Fruit fly (Drosophila melanogaster) whole organism, prepupa: ENCODE measurements around the gene ru.
A peak's percentile ranks its signal among the peaks of the same experiment; 100 is the strongest.

Source experiments
- CG10631 ChIP-seq: fragments of 200-800 bp; sonication (Bioruptor generic); optimal IDR thresholded peaks from 2 replicates; lab custom pipeline; 2016; ENCODE audit warnings: missing biosample characterization, missing genetic modification characterization
- CG15336 ChIP-seq: fragments of 200-800 bp; sonication (Bioruptor generic); IDR thresholded peaks from 2 replicates; pipeline ENCODE4 v1.3.6; 2022; ENCODE audit warnings: missing biosample characterization, missing genetic modification characterization
- CG16779 ChIP-seq: fragments of 200-800 bp; sonication (Bioruptor generic); optimal IDR thresholded peaks from 3 replicates; lab custom pipeline; 2017; ENCODE audit warnings: missing biosample characterization, mild to moderate bottlenecking, missing genetic modification characterization
- CG3032 ChIP-seq: fragments of 200-800 bp; optimal IDR thresholded peaks from 2 replicates; lab custom pipeline; 2019; ENCODE audit warnings: missing biosample characterization, mild to moderate bottlenecking, missing genetic modification characterization, moderate library complexity
- CG31627 ChIP-seq: fragments of 200-800 bp; sonication (Bioruptor generic); optimal IDR thresholded peaks from 3 replicates; lab custom pipeline; 2016; ENCODE audit warnings: missing biosample characterization, missing genetic modification characterization
- CG3919 ChIP-seq: fragments of 200-800 bp; sonication (Bioruptor generic); optimal IDR thresholded peaks from 3 replicates; lab custom pipeline; 2016; ENCODE audit warnings: missing biosample characterization, missing genetic modification characterization
- CG4318 ChIP-seq: fragments of 200-800 bp; sonication (Bioruptor generic); optimal IDR thresholded peaks from 3 replicates; lab custom pipeline; 2017; ENCODE audit warnings: missing biosample characterization, mild to moderate bottlenecking, missing genetic modification characterization
- CG6163 ChIP-seq: fragments of 200-800 bp; sonication (Bioruptor generic); IDR thresholded peaks from 3 replicates; pipeline ENCODE4 v1.3.6; 2022; ENCODE audit warnings: missing biosample characterization, missing genetic modification characterization
- CG6792 ChIP-seq: fragments of 200-800 bp; sonication (Bioruptor generic); optimal IDR thresholded peaks from 3 replicates; lab custom pipeline; 2016; ENCODE audit warnings: missing biosample characterization, missing genetic modification characterization
- CG6854 ChIP-seq: fragments of 200-800 bp; sonication (Bioruptor generic); optimal IDR thresholded peaks from 2 replicates; lab custom pipeline; 2017; ENCODE audit warnings: missing biosample characterization, mild to moderate bottlenecking, missing genetic modification characterization
- CG7368 ChIP-seq: fragments of 200-800 bp; sonication (Bioruptor generic); optimal IDR thresholded peaks from 3 replicates; lab custom pipeline; 2016; ENCODE audit warnings: missing biosample characterization, missing genetic modification characterization
- CG8119 ChIP-seq: fragments of 200-800 bp; sonication (Bioruptor generic); IDR thresholded peaks from 3 replicates; pipeline ENCODE4 v1.3.6; 2022; ENCODE audit warnings: missing biosample characterization, missing genetic modification characterization
- CG8319 ChIP-seq: fragments of 200-800 bp; sonication (Bioruptor generic); optimal IDR thresholded peaks from 3 replicates; lab custom pipeline; 2016; ENCODE audit warnings: missing biosample characterization, missing genetic modification characterization
- CG8632 ChIP-seq: fragments of 200-800 bp; sonication (Bioruptor generic); optimal IDR thresholded peaks from 3 replicates; lab custom pipeline; 2016; ENCODE audit warnings: missing biosample characterization, missing genetic modification characterization
- CG9139 ChIP-seq: fragments of 200-800 bp; sonication (Bioruptor generic); optimal IDR thresholded peaks from 3 replicates; lab custom pipeline; 2017; ENCODE audit warnings: missing biosample characterization, mild to moderate bottlenecking, missing genetic modification characterization
- Eip78C ChIP-seq: fragments of 200-800 bp; sonication (Bioruptor generic); peaks from one replicate; lab custom pipeline; 2016; ENCODE audit warnings: missing biosample characterization, missing genetic modification characterization
- Eip93F ChIP-seq: fragments of 200-800 bp; sonication (Bioruptor generic); optimal IDR thresholded peaks from 2 replicates; lab custom pipeline; 2016; ENCODE audit warnings: missing biosample characterization, mild to moderate bottlenecking, missing genetic modification characterization
- Ets96B ChIP-seq: fragments of 200-800 bp; optimal IDR thresholded peaks from 2 replicates; lab custom pipeline; 2019; ENCODE audit warnings: missing biosample characterization, mild to moderate bottlenecking, missing genetic modification characterization, moderate library complexity
- Hr38 ChIP-seq: sonication (Bioruptor generic); optimal IDR thresholded peaks from 2 replicates; lab custom pipeline; 2016; ENCODE audit warnings: missing biosample characterization, missing genetic modification characterization
- Hr39 ChIP-seq: fragments of 200-800 bp; sonication (Bioruptor generic); optimal IDR thresholded peaks from 2 replicates; lab custom pipeline; 2016; ENCODE audit warnings: missing biosample characterization, missing genetic modification characterization
- Met ChIP-seq: fragments of 200-800 bp; sonication (Bioruptor generic); optimal IDR thresholded peaks from 3 replicates; lab custom pipeline; 2016; ENCODE audit warnings: missing biosample characterization, missing genetic modification characterization
- Smox ChIP-seq: fragments of 200-800 bp; sonication (Bioruptor generic); optimal IDR thresholded peaks from 3 replicates; lab custom pipeline; 2016; ENCODE audit warnings: missing biosample characterization, missing genetic modification characterization
- Sox102F ChIP-seq: fragments of 200-800 bp; sonication (Bioruptor generic); optimal IDR thresholded peaks from 2 replicates; lab custom pipeline; 2016; ENCODE audit warnings: missing biosample characterization, mild to moderate bottlenecking, missing genetic modification characterization
- Sox14 ChIP-seq: fragments of 200-800 bp; sonication (Bioruptor generic); optimal IDR thresholded peaks from 3 replicates; lab custom pipeline; 2016; ENCODE audit warnings: missing biosample characterization, missing genetic modification characterization
- achi ChIP-seq: fragments of 200-800 bp; sonication (Bioruptor generic); optimal IDR thresholded peaks from 3 replicates; lab custom pipeline; 2016; ENCODE audit warnings: missing biosample characterization, missing genetic modification characterization
- cyc ChIP-seq: fragments of 200-800 bp; sonication (Bioruptor generic); optimal IDR thresholded peaks from 3 replicates; lab custom pipeline; 2016; ENCODE audit warnings: missing biosample characterization, missing genetic modification characterization
- dac ChIP-seq: fragments of 200-800 bp; sonication (Bioruptor generic); optimal IDR thresholded peaks from 2 replicates; lab custom pipeline; 2017; ENCODE audit warnings: missing biosample characterization, mild to moderate bottlenecking, missing genetic modification characterization
- fd59A ChIP-seq: fragments of 200-800 bp; sonication (Bioruptor generic); optimal IDR thresholded peaks from 2 replicates; lab custom pipeline; 2017; ENCODE audit warnings: missing biosample characterization, mild to moderate bottlenecking, missing genetic modification characterization, missing genetic modification reagents
- fd85E ChIP-seq: fragments of 200-800 bp; sonication (Bioruptor generic); optimal IDR thresholded peaks from 3 replicates; lab custom pipeline; 2016; ENCODE audit warnings: missing biosample characterization, missing genetic modification characterization
- lz ChIP-seq: fragments of 200-800 bp; sonication (Bioruptor generic); optimal IDR thresholded peaks from 3 replicates; lab custom pipeline; 2016; ENCODE audit warnings: missing biosample characterization, missing genetic modification characterization
- net ChIP-seq: fragments of 200-800 bp; sonication (Bioruptor generic); optimal IDR thresholded peaks from 3 replicates; lab custom pipeline; 2016; ENCODE audit warnings: missing biosample characterization, missing genetic modification characterization
- salr ChIP-seq, 2 experiments: fragments of 200-800 bp; sonication (Bioruptor generic); optimal IDR thresholded peaks; 3 replicates each; lab custom pipeline; 2016 to 2018; ENCODE audit warnings: missing biosample characterization in 2 of 2, missing genetic modification characterization in 2 of 2, mild to moderate bottlenecking in 1 of 2
- svp ChIP-seq: fragments of 200-800 bp; sonication (Bioruptor generic); peaks from one replicate; lab custom pipeline; 2016; ENCODE audit warnings: missing biosample characterization, missing genetic modification characterization
- topi ChIP-seq: fragments of 200-800 bp; sonication (Bioruptor generic); optimal IDR thresholded peaks from 3 replicates; lab custom pipeline; 2016; ENCODE audit warnings: missing biosample characterization, missing genetic modification characterization

The ru gene

dm6 chr3L:1352065-1352464 is 18.4 kb upstream of the ru start (continued):
- TF ChIP-seq cyc (peak; percentile 42), topi (peak; percentile 36), CG15336 (GFP tag; lab: Robert Waterston, UW) (peak; percentile 19; the same call in 1 of the 2 replicates), fd85E (no peak), achi (GFP tag; lab: Kevin White, UChicago) (peak; percentile 49), Sox102F (GFP tag; lab: Kevin White, UChicago) (peak; percentile 13), Met (GFP tag; lab: Kevin White, UChicago) (peak; percentile 8), CG31627 (GFP tag; lab: Kevin White, UChicago) (peak; percentile 43), CG8632 (GFP tag; lab: Kevin White, UChicago) (no peak), lz (GFP tag; lab: Kevin White, UChicago) (peak; percentile 46), CG6792 (GFP tag; lab: Kevin White, UChicago) (no peak), CG16779 (tag; lab: Kevin White, UChicago) (no peak), fd59A (GFP tag; lab: Kevin White, UChicago) (no peak), Hr38 (GFP tag; lab: Kevin White, UChicago) (no peak), dac (GFP tag; lab: Kevin White, UChicago) (no peak), Eip78C (GFP tag; lab: Kevin White, UChicago) (peak; percentile 83), CG8119 (GFP tag; lab: Robert Waterston, UW) (no peak), CG9139 (no peak), CG8319 (no peak), CG6854 (GFP tag; lab: Kevin White, UChicago) (no peak), Sox14 (GFP tag; lab: Kevin White, UChicago) (peak; percentile 49), CG3919 (GFP tag; lab: Kevin White, UChicago) (peak; percentile 34), Ets96B (tag; lab: Kevin White, UChicago) (no peak)

- TF ChIP-seq salr (GFP tag; optimal IDR thresholded peaks at IDR 0.05; lab: Kevin White, UChicago) (no peak), net (GFP tag; lab: Kevin White, UChicago) (no peak), fd59A (GFP tag; lab: Kevin White, UChicago) (no peak), Eip78C (GFP tag; lab: Kevin White, UChicago) (no peak), Eip93F (no peak)
These were observed 16.2 kb upstream of the ru start for dm6 chr3L:1354214-1354613.

dm6 chr3L:1358338-1358737 is 12.1 kb upstream of the ru start:
- TF ChIP-seq CG10631 (no peak), CG3919 (GFP tag; lab: Kevin White, UChicago) (peak; percentile 8), svp (GFP tag; lab: Kevin White, UChicago) (peak; percentile 41), CG6792 (GFP tag; lab: Kevin White, UChicago) (no peak), lz (GFP tag; lab: Kevin White, UChicago) (no peak), net (GFP tag; lab: Kevin White, UChicago) (no peak), Hr39 (no peak), Eip93F (no peak), CG6163 (0 out of 3 replicates have a peak, but pooled peaks have one; percentile 45), Eip78C (GFP tag; lab: Kevin White, UChicago) (peak; percentile 38), salr (GFP tag; optimal IDR thresholded peaks at IDR 0.05; lab: Kevin White, UChicago) (no peak), CG7368 (GFP tag; lab: Kevin White, UChicago) (no peak)
- TF ChIP-seq, all 60 proteins: peak for 4

- TF ChIP-seq Smox (GFP tag; lab: Kevin White, UChicago) (no peak), CG4318 (no peak), net (GFP tag; lab: Kevin White, UChicago) (no peak), CG3032 (tag; lab: Kevin White, UChicago) (no peak), Sox102F (GFP tag; lab: Kevin White, UChicago) (no peak)
- TF ChIP-seq, all 60 proteins: peak for 0
These were observed 6.1 kb upstream of the ru start for dm6 chr3L:1364368-1364767.
